Fruit fly (Drosophila melanogaster) whole organism, embryonic: ENCODE data around the gene CG4291.

Experiments used
- Awh ChIP-seq: fragments of 200-800 bp; sonication (Bioruptor generic); IDR thresholded peaks from 2 replicates; pipeline ENCODE4, ENCODE4 v1.3.6; 2022; ENCODE audit warnings: missing biosample characterization, missing genetic modification characterization
- B-H1 ChIP-seq: fragments of 200-800 bp; sonication (Bioruptor generic); IDR thresholded peaks from 3 replicates; pipeline ENCODE4 v1.3.6; 2022; ENCODE audit warnings: missing biosample characterization, missing genetic modification characterization
- CG10979 ChIP-seq: fragments of 200-800 bp; sonication (Bioruptor generic); optimal IDR thresholded peaks from 2 replicates; lab custom pipeline; 2018; ENCODE audit warnings: missing biosample characterization, mild to moderate bottlenecking, missing genetic modification characterization, moderate library complexity
- CG11247 ChIP-seq: fragments of 200-800 bp; sonication (Bioruptor generic); IDR thresholded peaks from 2 replicates; pipeline ENCODE4 v1.3.6; 2022; ENCODE audit warnings: missing biosample characterization, missing genetic modification characterization
- CG11456 ChIP-seq: fragments of 200-800 bp; sonication (Bioruptor generic); IDR thresholded peaks from 3 replicates; pipeline ENCODE4 v1.3.6; 2022; ENCODE audit warnings: missing biosample characterization, missing genetic modification characterization
- CG13894 ChIP-seq: fragments of 200-800 bp; sonication (Bioruptor generic); optimal IDR thresholded peaks from 3 replicates; lab custom pipeline; 2018; ENCODE audit warnings: missing biosample characterization, mild to moderate bottlenecking, missing genetic modification characterization, moderate library complexity
- CG15479 ChIP-seq: fragments of 200-800 bp; sonication (Bioruptor generic); optimal IDR thresholded peaks from 3 replicates; lab custom pipeline; 2019; ENCODE audit warnings: missing biosample characterization, mild to moderate bottlenecking, missing genetic modification characterization, moderate library complexity
- CG1647 ChIP-seq: fragments of 200-800 bp; sonication (Bioruptor generic); optimal IDR thresholded peaks from 3 replicates; lab custom pipeline; 2016; ENCODE audit warnings: missing biosample characterization, missing genetic modification characterization
- CG17912 ChIP-seq: fragments of 200-800 bp; sonication (Bioruptor generic); optimal IDR thresholded peaks from 2 replicates; lab custom pipeline; 2018; ENCODE audit warnings: missing biosample characterization, mild to moderate bottlenecking, missing genetic modification characterization
- CG4360 ChIP-seq: fragments of 200-800 bp; sonication (Bioruptor generic); IDR thresholded peaks from 2 replicates; pipeline ENCODE4 v1.3.6; 2022; ENCODE audit warnings: missing biosample characterization, missing genetic modification characterization
- CG6689 ChIP-seq: fragments of 200-800 bp; sonication (Bioruptor generic); IDR thresholded peaks from 2 replicates; pipeline ENCODE4 v1.3.6; 2022; ENCODE audit warnings: missing biosample characterization, missing genetic modification characterization
- CG6791 ChIP-seq: fragments of 200-800 bp; sonication (Bioruptor generic); IDR thresholded peaks from 3 replicates; pipeline ENCODE4 v1.3.6; 2022; ENCODE audit warnings: missing biosample characterization, missing genetic modification characterization; ENCODE audit not compliant: partially characterized antibody
- Doc2 ChIP-seq: fragments of 200-800 bp; sonication (Bioruptor generic); IDR thresholded peaks from 2 replicates; pipeline ENCODE4 v1.3.6; 2022; ENCODE audit warnings: missing biosample characterization, missing genetic modification characterization
- HmgD ChIP-seq: fragments of 200-800 bp; sonication (Bioruptor generic); optimal IDR thresholded peaks from 3 replicates; lab custom pipeline; 2016; ENCODE audit warnings: missing biosample characterization, missing genetic modification characterization
- NK7.1 ChIP-seq: fragments of 200-800 bp; sonication (Bioruptor generic); optimal IDR thresholded peaks from 3 replicates; lab custom pipeline; 2016; ENCODE audit warnings: missing biosample characterization, missing genetic modification characterization
- Oaz ChIP-seq: fragments of 200-800 bp; sonication (Bioruptor generic); IDR thresholded peaks from 2 replicates; pipeline ENCODE4 v1.3.6; 2022; ENCODE audit warnings: missing biosample characterization, missing genetic modification characterization
- Spps ChIP-seq: fragments of 200-800 bp; sonication (Bioruptor generic); optimal IDR thresholded peaks from 2 replicates; lab custom pipeline; 2018; ENCODE audit warnings: missing biosample characterization, mild to moderate bottlenecking, missing genetic modification characterization
- Tbp ChIP-seq: fragments of >200 bp; optimal IDR thresholded peaks from 2 replicates; lab custom pipeline; 2018; ENCODE audit warnings: missing biosample characterization, missing genetic modification characterization
- bbx ChIP-seq: fragments of 200-800 bp; sonication (Bioruptor generic); IDR thresholded peaks from 2 replicates; pipeline ENCODE4 v1.3.6; 2022; ENCODE audit warnings: missing biosample characterization, missing genetic modification characterization; ENCODE audit not compliant: partially characterized antibody
- bsh ChIP-seq, 2 experiments: fragments of 200-800 bp; sonication (Bioruptor generic); optimal IDR thresholded peaks; 2 replicates each; lab custom pipeline; 2017 to 2018; ENCODE audit warnings: mild to moderate bottlenecking in 2 of 2, missing biosample characterization in 2 of 2, missing genetic modification characterization in 2 of 2, moderate library complexity in 1 of 2
- chn ChIP-seq: fragments of 200-800 bp; sonication (Bioruptor generic); optimal IDR thresholded peaks from 2 replicates; lab custom pipeline; 2016; ENCODE audit warnings: missing biosample characterization, missing genetic modification characterization
- ci ChIP-seq: fragments of 200-800 bp; sonication (Bioruptor generic); IDR thresholded peaks from 3 replicates; pipeline ENCODE4 v1.3.6; 2022; ENCODE audit warnings: missing biosample characterization, missing genetic modification characterization
- crol ChIP-seq: fragments of 200-800 bp; sonication (Bioruptor generic); IDR thresholded peaks from 2 replicates; pipeline ENCODE4 v1.3.6; 2022; ENCODE audit warnings: missing biosample characterization, missing genetic modification characterization
- dm ChIP-seq: fragments of 200-800 bp; sonication (Bioruptor generic); optimal IDR thresholded peaks from 3 replicates; lab custom pipeline; 2016; ENCODE audit warnings: missing biosample characterization, missing genetic modification characterization
- gsb-n ChIP-seq: fragments of 200-800 bp; sonication (Bioruptor generic); optimal IDR thresholded peaks from 3 replicates; lab custom pipeline; 2018; ENCODE audit warnings: missing biosample characterization, mild to moderate bottlenecking, missing genetic modification characterization
- lab ChIP-seq: fragments of 200-800 bp; sonication (Bioruptor generic); optimal IDR thresholded peaks from 3 replicates; lab custom pipeline; 2017; ENCODE audit warnings: missing biosample characterization, missing genetic modification characterization, mild to moderate bottlenecking, moderate library complexity, missing genetic modification reagents
- lov ChIP-seq, 2 experiments: fragments of 200-800 bp in 1 of 2; fragments of >200 bp in 1 of 2; sonication (Bioruptor generic) in 1 of 2; IDR thresholded peaks in 1 of 2; optimal IDR thresholded peaks in 1 of 2; 2 replicates in 1 of 2; 3 replicates in 1 of 2; pipeline versions ENCODE4 v1.3.6 to Lab custom; 2017 to 2022; ENCODE audit warnings: missing biosample characterization in 1 of 2, missing genetic modification characterization in 1 of 2
- pb ChIP-seq: fragments of 200-800 bp; sonication (Bioruptor generic); optimal IDR thresholded peaks from 3 replicates; lab custom pipeline; 2016; ENCODE audit warnings: missing biosample characterization, missing genetic modification characterization
- ranshi ChIP-seq: fragments of 200-800 bp; sonication (Bioruptor generic); IDR thresholded peaks from 2 replicates; pipeline ENCODE4 v1.3.6; 2022; ENCODE audit warnings: missing biosample characterization, missing genetic modification characterization
- rib ChIP-seq: fragments of 200-800 bp; sonication (Bioruptor generic); IDR thresholded peaks from 2 replicates; pipeline ENCODE4 v1.3.6; 2022; ENCODE audit warnings: missing biosample characterization, missing genetic modification characterization
- sens ChIP-seq: fragments of 200-800 bp; sonication (Bioruptor generic); peaks from one replicate; lab custom pipeline; 2016; ENCODE audit warnings: missing biosample characterization, missing genetic modification characterization
- sr ChIP-seq: fragments of 200-800 bp; sonication (Bioruptor generic); IDR thresholded peaks from 3 replicates; pipeline ENCODE4 v1.3.6; 2022; ENCODE audit warnings: missing biosample characterization, missing genetic modification characterization
- tin ChIP-seq: fragments of 200-800 bp; sonication (Bioruptor generic); optimal IDR thresholded peaks from 3 replicates; lab custom pipeline; 2016; ENCODE audit warnings: missing biosample characterization, missing genetic modification characterization
- tio ChIP-seq: fragments of 200-800 bp; sonication (Bioruptor generic); optimal IDR thresholded peaks from 2 replicates; lab custom pipeline; 2017; ENCODE audit warnings: missing biosample characterization, missing genetic modification characterization, inconsistent platforms
- tll ChIP-seq, 2 experiments: fragments of 200-800 bp in 1 of 2; fragments of >200 bp in 1 of 2; sonication (Bioruptor generic) in 1 of 2; optimal IDR thresholded peaks; 2 replicates each; lab custom pipeline; 2017 to 2019; ENCODE audit warnings: missing biosample characterization in 2 of 2, missing genetic modification characterization in 2 of 2, mild to moderate bottlenecking in 1 of 2, moderate library complexity in 1 of 2
- tup ChIP-seq: fragments of 200-800 bp; sonication (Bioruptor generic); optimal IDR thresholded peaks from 2 replicates; lab custom pipeline; 2016; ENCODE audit warnings: missing biosample characterization, mild to moderate bottlenecking, missing genetic modification characterization, moderate library complexity
- twi ChIP-seq: fragments of 200-800 bp; optimal IDR thresholded peaks from 2 replicates; lab custom pipeline; 2019; ENCODE audit warnings: missing biosample characterization, mild to moderate bottlenecking, missing genetic modification characterization, moderate library complexity
- vfl ChIP-seq: fragments of 200-800 bp; sonication (Bioruptor generic); optimal IDR thresholded peaks from 2 replicates; lab custom pipeline; 2016; ENCODE audit warnings: missing biosample characterization, missing genetic modification characterization
- wek ChIP-seq: fragments of 200-800 bp; sonication (Bioruptor generic); optimal IDR thresholded peaks from 3 replicates; lab custom pipeline; 2018; ENCODE audit warnings: missing biosample characterization, mild to moderate bottlenecking, missing genetic modification characterization, moderate library complexity
- wor ChIP-seq: fragments of 200-800 bp; sonication (Bioruptor generic); IDR thresholded peaks from 2 replicates; pipeline ENCODE4 v1.3.6; 2022; ENCODE audit warnings: missing biosample characterization, missing genetic modification characterization
- zen ChIP-seq: fragments of 200-800 bp; sonication (Bioruptor generic); optimal IDR thresholded peaks from 3 replicates; lab custom pipeline; 2018; ENCODE audit warnings: missing biosample characterization, mild to moderate bottlenecking, missing genetic modification characterization, moderate library complexity
- zfh1 ChIP-seq: fragments of 200-800 bp; sonication (Bioruptor generic); IDR thresholded peaks from 3 replicates; pipeline ENCODE4 v1.3.6; 2022; ENCODE audit warnings: missing biosample characterization, missing genetic modification characterization

The CG4291 gene

DNA sequence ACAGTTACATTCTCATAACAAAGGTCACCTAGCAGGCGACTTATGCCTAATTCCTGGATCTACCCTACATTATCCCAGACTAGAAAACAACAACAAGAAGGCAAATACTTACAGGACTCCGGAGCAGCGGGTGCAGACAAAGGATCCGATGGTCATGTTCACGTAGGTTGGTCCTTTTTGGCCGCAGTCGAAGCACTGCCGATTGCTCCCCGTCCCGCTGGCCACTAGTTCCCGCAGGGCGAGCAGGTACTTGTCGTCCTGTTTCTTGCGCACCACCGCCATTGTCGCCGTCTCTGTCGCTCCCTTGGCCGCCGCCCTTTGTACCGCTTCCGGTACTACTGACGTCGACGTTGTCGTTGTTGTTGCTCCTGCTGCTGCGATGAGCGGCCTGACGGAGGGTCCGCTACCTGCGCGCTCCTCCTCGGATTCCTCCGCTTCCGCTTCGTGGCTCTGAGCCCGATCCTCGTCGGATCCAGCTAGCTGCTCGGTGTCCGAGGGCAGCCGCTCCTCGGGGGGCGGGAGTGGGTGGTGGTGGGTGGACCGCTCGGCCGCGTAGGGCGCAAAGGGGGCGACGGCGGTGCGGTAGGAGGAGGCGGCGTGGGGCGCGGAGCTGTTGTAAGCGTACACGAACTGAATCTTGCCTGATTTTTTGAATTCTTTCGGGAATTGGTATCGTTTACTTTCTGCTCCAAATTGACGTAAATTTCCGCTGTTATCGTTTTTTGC, 2.6 kb downstream of the CG4291 start (continued):
- TF ChIP-seq NK7.1, result no peak
- peak; percentile 6 for TF ChIP-seq chn (GFP tag; lab: Kevin White, UChicago)
- TF ChIP-seq vfl (GFP tag; lab: Kevin White, UChicago), result no peak
- no peak for TF ChIP-seq bsh (GFP tag; optimal IDR thresholded peaks at IDR 0.05; lab: Kevin White, UChicago)
- no peak for TF ChIP-seq tup (GFP tag; lab: Kevin White, UChicago)
- no peak for TF ChIP-seq sr (GFP tag; lab: Robert Waterston, UW)
- TF ChIP-seq tio (GFP tag; lab: Kevin White, UChicago), result no peak
- 0 out of 3 replicates have a peak, but pooled peaks have one; percentile 18 for TF ChIP-seq CG11456 (GFP tag; lab: Robert Waterston, UW)
- 0 out of 2 replicates have a peak, but pooled peaks have one; percentile 22 for TF ChIP-seq bbx (GFP tag; lab: Robert Waterston, UW)
- no peak for TF ChIP-seq Spps (tag; lab: Kevin White, UChicago)
- no peak for TF ChIP-seq ranshi (GFP tag; lab: Robert Waterston, UW)
- no peak for TF ChIP-seq CG6791
- peak; percentile 86 for TF ChIP-seq CG15479 (GFP tag; lab: Kevin White, UChicago)
- peak; percentile 47; the same call in 1 of the 3 replicates for TF ChIP-seq ci (GFP tag; lab: Robert Waterston, UW)
- TF ChIP-seq lov (optimal IDR thresholded peaks at IDR 0.05; lab: Kevin White, UChicago), result no peak
- TF ChIP-seq lov (GFP tag; IDR thresholded peaks at IDR 0.05; lab: Robert Waterston, UW), result 0 out of 3 replicates have a peak, but pooled peaks have one; percentile 11
- TF ChIP-seq tll (GFP tag; optimal IDR thresholded peaks at IDR 0.05; lab: Kevin White, UChicago), result peak in 1 of 2 experiments; percentile 55
- peak; percentile 80 for TF ChIP-seq CG4360
- peak; percentile 79 for TF ChIP-seq zen
- TF ChIP-seq CG6689 (GFP tag; lab: Robert Waterston, UW), result no peak
- TF ChIP-seq CG13894 (tag; lab: Kevin White, UChicago), result no peak
- TF ChIP-seq CG11247, result no peak
- no peak for TF ChIP-seq Doc2 (GFP tag; lab: Robert Waterston, UW)
- no peak for TF ChIP-seq Oaz (GFP tag; lab: Robert Waterston, UW)
- TF ChIP-seq dm (GFP tag; lab: Kevin White, UChicago), result no peak
- TF ChIP-seq CG17912 (GFP tag; lab: Kevin White, UChicago), result no peak
- no peak for TF ChIP-seq tin (GFP tag; lab: Kevin White, UChicago)
- TF ChIP-seq gsb-n (tag; lab: Kevin White, UChicago), result no peak
- TF ChIP-seq crol, result peak; percentile 76
- no peak for TF ChIP-seq wek (GFP tag; lab: Kevin White, UChicago)
- TF ChIP-seq wor, result no peak
- no peak for TF ChIP-seq rib (GFP tag; lab: Robert Waterston, UW)
- TF ChIP-seq B-H1 (GFP tag; lab: Robert Waterston, UW), result no peak
- TF ChIP-seq zfh1 (GFP tag; lab: Robert Waterston, UW), result peak; percentile 24; the same call in 1 of the 3 replicates
- TF ChIP-seq CG1647, result no peak
- no peak for TF ChIP-seq pb (GFP tag; lab: Kevin White, UChicago)
- TF ChIP-seq Tbp, result no peak
- peak; percentile 23 for TF ChIP-seq HmgD
- peak; percentile 21 for TF ChIP-seq twi (tag; lab: Kevin White, UChicago)

DNA sequence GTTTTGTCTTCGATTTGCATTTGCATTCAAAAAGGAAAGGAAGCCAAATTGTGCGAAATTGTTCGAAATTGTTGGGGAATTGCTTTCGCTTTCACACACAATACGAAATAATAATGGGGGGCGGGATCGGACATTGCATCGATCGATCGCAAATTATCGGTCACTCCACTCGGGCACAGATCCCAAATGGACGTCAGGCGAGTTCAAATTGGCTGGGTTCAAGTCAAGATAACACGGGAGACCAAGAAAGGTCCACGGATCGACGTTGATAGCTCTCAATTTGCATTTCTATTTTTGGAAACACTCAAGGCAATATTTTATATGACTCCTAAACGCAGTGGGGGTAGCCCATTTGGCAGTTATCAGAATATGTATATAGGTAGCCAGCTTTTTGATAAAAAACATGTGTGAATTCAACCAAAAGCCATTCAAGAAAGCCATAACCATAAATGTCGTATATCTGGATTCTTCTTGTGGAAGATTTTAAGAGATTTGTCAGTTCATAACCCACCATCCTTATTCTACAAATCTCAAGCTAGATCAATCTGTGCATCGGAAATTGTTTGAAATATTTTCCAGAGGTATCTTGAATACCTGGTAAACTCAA, 3.3 kb downstream of the CG4291 start:
- TF ChIP-seq sens (peak; percentile 9), chn (GFP tag; lab: Kevin White, UChicago) (no peak), Awh (GFP tag; lab: Robert Waterston, UW) (no peak), lab (GFP tag; lab: Kevin White, UChicago) (no peak), CG10979 (tag; lab: Kevin White, UChicago) (no peak)
